Worm (Caenorhabditis elegans) whole organism, young adult: Measurements from ENCODE around the gene C08E8.6.

ENCODE experiments used
- B0019.2 ChIP-seq: fragments of 200-800 bp; sonication (Bioruptor generic); conservative IDR thresholded peaks from 2 replicates; pipeline ENCODE4 v1.3.6; 2022; ENCODE audit warnings: missing genetic modification reagents, missing genetic modification characterization, missing compliant biosample characterization
- B0035.1 ChIP-seq: sonication (generic microtip); optimal IDR thresholded peaks from 2 replicates; lab custom pipeline; 2016; ENCODE audit warnings: missing genetic modification characterization, mild to moderate bottlenecking, missing compliant biosample characterization, missing genotype, missing genetic modification reagents
- D2030.7 ChIP-seq: fragments of 200-800 bp; sonication (Bioruptor generic); IDR thresholded peaks from 2 replicates; pipeline ENCODE4 v1.3.6; 2022; ENCODE audit warnings: missing genetic modification reagents, missing genetic modification characterization, missing compliant biosample characterization
- F10E7.11 ChIP-seq: sonication (generic microtip); optimal IDR thresholded peaks from 2 replicates; lab custom pipeline; 2017; ENCODE audit warnings: mild to moderate bottlenecking, missing genetic modification characterization, moderate library complexity, missing compliant biosample characterization
- F22D6.2 ChIP-seq: sonication (generic microtip); optimal IDR thresholded peaks from 2 replicates; lab custom pipeline; 2016; ENCODE audit warnings: mild to moderate bottlenecking, missing genetic modification characterization, missing compliant biosample characterization
- F37B4.10 ChIP-seq: fragments of 200-800 bp; sonication (Bioruptor generic); IDR thresholded peaks from 2 replicates; pipeline ENCODE4 v1.3.6; 2022; ENCODE audit warnings: missing genetic modification characterization, missing compliant biosample characterization
- F52B5.7 ChIP-seq: sonication (generic microtip); optimal IDR thresholded peaks from 2 replicates; lab custom pipeline; 2016; ENCODE audit warnings: mild to moderate bottlenecking, missing genetic modification characterization, missing compliant biosample characterization
- K11D2.4 ChIP-seq: fragments of 200-800 bp; sonication (Bioruptor generic); IDR thresholded peaks from 2 replicates; pipeline ENCODE4 v1.3.6; 2022; ENCODE audit warnings: missing genetic modification reagents, missing genetic modification characterization, missing compliant biosample characterization
- T26A5.8 ChIP-seq: sonication (generic microtip); optimal IDR thresholded peaks from 2 replicates; lab custom pipeline; 2016; ENCODE audit warnings: missing genetic modification characterization, missing compliant biosample characterization
- Y53F4B.3 ChIP-seq: fragments of 200-800 bp; sonication (Bioruptor generic); IDR thresholded peaks from 2 replicates; pipeline ENCODE4 v1.3.6; 2022; ENCODE audit warnings: missing genetic modification reagents, missing genetic modification characterization, missing compliant biosample characterization
- ama-1 ChIP-seq, 3 experiments: fragments of 150-350 bp in 1 of 3; sonication (generic microtip) in 2 of 3; optimal IDR thresholded peaks; 2 replicates each; lab custom pipeline; 2014 to 2018; ENCODE audit warnings: missing biosample characterization in 2 of 3, missing genetic modification characterization in 2 of 3, missing genetic modification reagents in 2 of 3
- aptf-3 ChIP-seq: fragments of 200-800 bp; sonication (Bioruptor generic); IDR thresholded peaks from 2 replicates; pipeline ENCODE4 v1.3.6; 2022; ENCODE audit warnings: missing genetic modification characterization, missing compliant biosample characterization
- bed-1 ChIP-seq: fragments of 200-800 bp; sonication (Bioruptor generic); IDR thresholded peaks from 2 replicates; pipeline ENCODE4 v1.3.6; 2022; ENCODE audit warnings: missing genetic modification reagents, missing genetic modification characterization, missing compliant biosample characterization
- cebp-2 ChIP-seq: fragments of 200-800 bp; sonication (Bioruptor generic); IDR thresholded peaks from 2 replicates; pipeline ENCODE4 v1.3.6; 2022; ENCODE audit warnings: missing genetic modification characterization, missing compliant biosample characterization
- ceh-40 ChIP-seq: fragments of 200-800 bp; sonication (Bioruptor generic); IDR thresholded peaks from 2 replicates; pipeline ENCODE4 v1.3.6; 2022; ENCODE audit warnings: missing genetic modification characterization, missing compliant biosample characterization
- ceh-79 ChIP-seq: sonication (generic microtip); optimal IDR thresholded peaks from 2 replicates; lab custom pipeline; 2017; ENCODE audit warnings: mild to moderate bottlenecking, missing genetic modification characterization, missing compliant biosample characterization
- chd-7 ChIP-seq: sonication (generic microtip); optimal IDR thresholded peaks from 2 replicates; lab custom pipeline; 2016; ENCODE audit warnings: mild to moderate bottlenecking, missing genetic modification characterization, moderate library complexity, missing compliant biosample characterization
- egrh-3 ChIP-seq: fragments of 200-800 bp; sonication (Bioruptor generic); IDR thresholded peaks from 2 replicates; pipeline ENCODE4 v1.3.6; 2022; ENCODE audit warnings: missing genetic modification reagents, missing genetic modification characterization, missing compliant biosample characterization
- ets-4 ChIP-seq: fragments of 200-800 bp; sonication (Bioruptor generic); optimal IDR thresholded peaks from 2 replicates; lab custom pipeline; 2018; ENCODE audit warnings: mild to moderate bottlenecking, missing genetic modification characterization, missing compliant biosample characterization
- fkh-3 ChIP-seq: sonication (generic microtip); optimal IDR thresholded peaks from 2 replicates; lab custom pipeline; 2016; ENCODE audit warnings: mild to moderate bottlenecking, missing genetic modification characterization, missing compliant biosample characterization
- him-1 ChIP-seq: sonication (generic microtip); optimal IDR thresholded peaks from 2 replicates; lab custom pipeline; 2016; ENCODE audit warnings: missing genotype, missing genetic modification reagents, missing genetic modification characterization, missing compliant biosample characterization
- hlh-26 ChIP-seq: fragments of 200-800 bp; sonication (Bioruptor generic); conservative IDR thresholded peaks from 2 replicates; pipeline ENCODE4 v1.3.6; 2022; ENCODE audit warnings: missing genetic modification reagents, missing genetic modification characterization, missing compliant biosample characterization
- hmg-1.2 ChIP-seq: fragments of 200-800 bp; sonication (Bioruptor generic); IDR thresholded peaks from 2 replicates; pipeline ENCODE4 v1.3.6; 2022; ENCODE audit warnings: missing genetic modification reagents, missing genetic modification characterization, missing compliant biosample characterization
- hrde-1 ChIP-seq: sonication (generic microtip); optimal IDR thresholded peaks from 2 replicates; lab custom pipeline; 2016; ENCODE audit warnings: missing genetic modification characterization, mild to moderate bottlenecking, missing compliant biosample characterization, moderate library complexity, missing genotype, missing genetic modification reagents, borderline replicate concordance
- let-607 ChIP-seq, 2 experiments: fragments of 200-800 bp in 1 of 2; sonication (Bioruptor generic) in 1 of 2; sonication (generic microtip) in 1 of 2; optimal IDR thresholded peaks; 2 replicates each; lab custom pipeline; 2016 to 2018; ENCODE audit warnings: mild to moderate bottlenecking in 2 of 2, missing compliant biosample characterization in 2 of 2, missing genetic modification characterization in 2 of 2, moderate library complexity in 2 of 2, missing genotype in 1 of 2
- lsy-27 ChIP-seq: sonication (generic microtip); optimal IDR thresholded peaks from 2 replicates; lab custom pipeline; 2017; ENCODE audit warnings: missing genetic modification characterization, mild to moderate bottlenecking, missing compliant biosample characterization, antibody characterized with exemption, missing genotype, borderline replicate concordance; ENCODE audit not compliant: insufficient read depth
- madf-6 ChIP-seq: fragments of 200-800 bp; sonication (Bioruptor generic); IDR thresholded peaks from 2 replicates; pipeline ENCODE4 v1.3.6; 2022; ENCODE audit warnings: missing genetic modification reagents, missing genetic modification characterization, missing compliant biosample characterization
- mel-28 ChIP-seq: sonication (generic microtip); optimal IDR thresholded peaks from 2 replicates; lab custom pipeline; 2016; ENCODE audit warnings: borderline replicate concordance, mild to moderate bottlenecking, missing genetic modification characterization, missing compliant biosample characterization
- mxl-1 ChIP-seq: sonication (generic microtip); optimal IDR thresholded peaks from 2 replicates; lab custom pipeline; 2016; ENCODE audit warnings: missing genetic modification characterization, missing compliant biosample characterization
- nfya-1 ChIP-seq: sonication (generic microtip); optimal IDR thresholded peaks from 2 replicates; lab custom pipeline; 2017; ENCODE audit warnings: antibody characterized with exemption, missing compliant biosample characterization, missing genetic modification characterization, borderline replicate concordance; ENCODE audit not compliant: insufficient read depth
- nfyb-1 ChIP-seq: fragments of 200-800 bp; sonication (Bioruptor generic); IDR thresholded peaks from 2 replicates; pipeline ENCODE4 v1.3.6; 2022; ENCODE audit warnings: missing genetic modification reagents, missing genetic modification characterization, missing compliant biosample characterization
- pha-4 ChIP-seq: fragments of 150-350 bp; sonication (generic microtip); optimal IDR thresholded peaks from 2 replicates; lab custom pipeline; 2014; ENCODE audit warnings: missing biosample characterization, missing genetic modification reagents, missing genetic modification characterization
- snpc-1.3 ChIP-seq: sonication (generic microtip); optimal IDR thresholded peaks from 2 replicates; lab custom pipeline; 2017; ENCODE audit warnings: missing genetic modification characterization, mild to moderate bottlenecking, missing compliant biosample characterization, antibody characterized with exemption, moderate library complexity, missing genotype, missing genetic modification reagents; ENCODE audit not compliant: insufficient read depth
- somi-1 ChIP-seq: fragments of 200-800 bp; sonication (Bioruptor generic); optimal IDR thresholded peaks from 2 replicates; lab custom pipeline; 2018; ENCODE audit warnings: mild to moderate bottlenecking, missing genetic modification characterization, missing compliant biosample characterization
- tbx-9 ChIP-seq: sonication (generic microtip); optimal IDR thresholded peaks from 2 replicates; lab custom pipeline; 2016; ENCODE audit warnings: borderline replicate concordance, missing genetic modification characterization, inconsistent platforms, missing compliant biosample characterization
- tlf-1 ChIP-seq: fragments of 200-800 bp; sonication (Bioruptor generic); optimal IDR thresholded peaks from 2 replicates; lab custom pipeline; 2018; ENCODE audit warnings: mild to moderate bottlenecking, missing genetic modification characterization, missing compliant biosample characterization
- unc-130 ChIP-seq: sonication (generic microtip); optimal IDR thresholded peaks from 2 replicates; lab custom pipeline; 2016; ENCODE audit warnings: missing genetic modification reagents, missing genetic modification characterization, missing compliant biosample characterization
- unc-62 ChIP-seq: fragments of 150-350 bp; optimal IDR thresholded peaks from 2 replicates; lab custom pipeline; 2014; ENCODE audit warnings: missing biosample characterization, missing genetic modification reagents, missing genetic modification characterization
- xnd-1 ChIP-seq: sonication (generic microtip); optimal IDR thresholded peaks from 2 replicates; lab custom pipeline; 2016; ENCODE audit warnings: missing genotype, missing genetic modification reagents, missing genetic modification characterization, missing compliant biosample characterization
- zim-3 ChIP-seq: sonication (generic microtip); optimal IDR thresholded peaks from 2 replicates; lab custom pipeline; 2017; ENCODE audit warnings: mild to moderate bottlenecking, missing genetic modification characterization, moderate library complexity, missing compliant biosample characterization
- ztf-22 ChIP-seq: fragments of 200-800 bp; sonication (Bioruptor generic); optimal IDR thresholded peaks from 2 replicates; lab custom pipeline; 2018; ENCODE audit warnings: mild to moderate bottlenecking, missing genetic modification characterization, moderate library complexity, missing compliant biosample characterization

The C08E8.6 gene

ce11 chrV:18359888-18360287, 8.3 kb downstream of the C08E8.6 start, which contains the start of gene C08E8.5 (continued):
- TF ChIP-seq ama-1 (optimal IDR thresholded peaks at IDR 0.05; lab: Kevin White, UChicago): no peak
- TF ChIP-seq ama-1 (GFP tag; optimal IDR thresholded peaks at IDR 0.05; lab: Kevin White, UChicago): no peak
- no peak for TF ChIP-seq F22D6.2 (tag; lab: Kevin White, UChicago)
- no peak for TF ChIP-seq ets-4 (GFP tag; lab: Kevin White, UChicago)

ce11 chrV:18355742-18356141, 12.5 kb downstream of the C08E8.6 start, which contains the start of gene C08E8.2:
Gene C08E8.2, minus strand, starts transcription at chrV:18355842.
- TF ChIP-seq tlf-1 (GFP tag; lab: Kevin White, UChicago): no peak
- TF ChIP-seq bed-1 (GFP tag; lab: Robert Waterston, UW): no peak
- no peak for TF ChIP-seq K11D2.4 (GFP tag; lab: Robert Waterston, UW)
- TF ChIP-seq hlh-26 (GFP tag; lab: Robert Waterston, UW): no peak
- TF ChIP-seq cebp-2 (GFP tag; lab: Robert Waterston, UW): no peak
- TF ChIP-seq B0035.1 (tag; lab: Kevin White, UChicago): no peak
- no peak for TF ChIP-seq nfyb-1 (GFP tag; lab: Robert Waterston, UW)
- no peak for TF ChIP-seq somi-1 (GFP tag; lab: Kevin White, UChicago)
- no peak for TF ChIP-seq let-607 (tag; optimal IDR thresholded peaks at IDR 0.05; lab: Kevin White, UChicago)
- no peak for TF ChIP-seq madf-6
- TF ChIP-seq ztf-22 (GFP tag; lab: Kevin White, UChicago): no peak
- no peak for TF ChIP-seq snpc-1.3 (tag; lab: Kevin White, UChicago)
- TF ChIP-seq D2030.7 (GFP tag; lab: Robert Waterston, UW): no peak
- no peak for TF ChIP-seq unc-130 (GFP tag; lab: Kevin White, UChicago)

- TF ChIP-seq bed-1 (GFP tag; lab: Robert Waterston, UW): no peak
- no peak for TF ChIP-seq T26A5.8 (tag; lab: Kevin White, UChicago)
- no peak for TF ChIP-seq zim-3 (tag; lab: Kevin White, UChicago)
- TF ChIP-seq ceh-79 (tag; lab: Kevin White, UChicago): no peak
- no peak for TF ChIP-seq egrh-3
- no peak for TF ChIP-seq F10E7.11 (tag; lab: Kevin White, UChicago)
- no peak for TF ChIP-seq unc-62 (GFP tag; lab: Kevin White, UChicago)
- no peak for TF ChIP-seq F22D6.2 (tag; lab: Kevin White, UChicago)
- no peak for TF ChIP-seq hmg-1.2 (GFP tag; lab: Robert Waterston, UW)
- TF ChIP-seq mel-28 (tag; lab: Kevin White, UChicago): no peak
- no peak for TF ChIP-seq F52B5.7
- no peak for TF ChIP-seq mxl-1 (tag; lab: Kevin White, UChicago)
- TF ChIP-seq aptf-3 (GFP tag; lab: Robert Waterston, UW): no peak
- no peak for TF ChIP-seq hrde-1
- TF ChIP-seq B0019.2 (GFP tag; lab: Robert Waterston, UW): no peak
- TF ChIP-seq pha-4 (tag; lab: Kevin White, UChicago): no peak
- TF ChIP-seq F37B4.10 (GFP tag; lab: Robert Waterston, UW): no peak
- TF ChIP-seq tbx-9: no peak
Observed at ce11 chrV:18354299-18354698, 13.9 kb downstream of the C08E8.6 start.

ce11 chrV:18350721-18351120, 17.5 kb downstream of the C08E8.6 start, which contains the start of gene C08E8.11:
Gene C08E8.11, plus strand, starts transcription at chrV:18351021.
- no peak for TF ChIP-seq nfyb-1 (GFP tag; lab: Robert Waterston, UW)
- TF ChIP-seq F37B4.10 (GFP tag; lab: Robert Waterston, UW): no peak
- TF ChIP-seq lsy-27: no peak
- no peak for TF ChIP-seq zim-3 (tag; lab: Kevin White, UChicago)
- TF ChIP-seq xnd-1: no peak
- TF ChIP-seq chd-7 (tag; lab: Kevin White, UChicago): no peak
- no peak for TF ChIP-seq Y53F4B.3 (GFP tag; lab: Robert Waterston, UW)
- no peak for TF ChIP-seq ceh-40
- no peak for TF ChIP-seq him-1 (tag; lab: Kevin White, UChicago)
- TF ChIP-seq nfya-1 (tag; lab: Kevin White, UChicago): no peak
- TF ChIP-seq fkh-3 (tag; lab: Kevin White, UChicago): no peak
- no peak for TF ChIP-seq cebp-2 (GFP tag; lab: Robert Waterston, UW)
